Worm (Caenorhabditis elegans): ENCODE measurements around the gene nep-5.

DNA sequence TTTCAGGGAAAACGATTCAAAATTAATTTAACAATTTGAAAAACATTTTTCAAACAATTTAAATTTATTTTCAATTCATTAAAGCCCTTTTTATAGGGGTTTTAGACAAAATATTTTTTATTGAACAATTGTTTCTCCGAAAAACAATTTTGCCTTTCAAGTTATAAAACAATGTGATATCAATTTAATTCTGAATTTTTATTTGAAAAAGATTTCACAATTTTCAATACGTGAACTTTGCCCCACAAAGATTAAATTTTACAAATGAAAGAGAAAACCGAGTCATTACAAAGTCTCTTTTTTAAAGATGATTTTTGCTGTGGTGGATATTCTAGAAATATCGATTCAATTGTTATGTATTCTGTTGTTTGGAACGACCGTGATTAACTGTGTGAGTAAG, 31.0 kb downstream of the nep-5 start, which contains the start of gene ZK177.2:
- TF ChIP-seq him-1 (tag; optimal IDR thresholded peaks at IDR 0.05), result no peak
- no peak for TF ChIP-seq W03F9.2 (tag; optimal IDR thresholded peaks at IDR 0.05)
